Fruit fly (Drosophila melanogaster): ENCODE data around the gene CG1792.

CG1792 gene

dm6 chr3R:31592256-31592879, 23.7 kb upstream of the CG1792 start, which contains the start of gene CG1774 (continued):
- TF ChIP-seq CG31224 (GFP tag; IDR thresholded peaks at IDR 0.05) (peak; percentile 72), CG10543 (GFP tag; optimal IDR thresholded peaks at IDR 0.05) (peak; percentile 70), amos (GFP tag; IDR thresholded peaks at IDR 0.05; ENCODE audit: partially characterized antibody) (no peak), ase (GFP tag; IDR thresholded peaks at IDR 0.05) (peak; percentile 43; the same call in 1 of the 3 replicates), Usf (GFP tag; optimal IDR thresholded peaks at IDR 0.05) (peak; percentile 35), Tbp (GFP tag; optimal IDR thresholded peaks at IDR 0.05) (no peak), CG11560 (tag; IDR thresholded peaks at IDR 0.05) (peak; percentile 52; the same call in 1 of the 3 replicates), CG11696 (GFP tag; IDR thresholded peaks at IDR 0.05) (no peak), Xrp1 (GFP tag; IDR thresholded peaks at IDR 0.05) (peak; percentile 74), CG15011 (GFP tag; optimal IDR thresholded peaks at IDR 0.05) (peak; percentile 70), CG11456 (GFP tag; IDR thresholded peaks at IDR 0.05) (peak; percentile 84), CG17612 (GFP tag; IDR thresholded peaks at IDR 0.05) (peak; percentile 53; the same call in 1 of the 2 replicates), CG18262 (tag; optimal IDR thresholded peaks at IDR 0.05) (peak; percentile 66), PHDP (tag; optimal IDR thresholded peaks at IDR 0.05) (peak; percentile 86), ac (GFP tag; optimal IDR thresholded peaks at IDR 0.05) (no peak), ewg (GFP tag; optimal IDR thresholded peaks at IDR 0.05) (peak; percentile 39), CG2678 (tag; optimal IDR thresholded peaks at IDR 0.05) (peak; percentile 91), CG1647 (GFP tag; optimal IDR thresholded peaks at IDR 0.05) (peak; percentile 68), pan (optimal IDR thresholded peaks at IDR 0.05) (no peak), pan (GFP tag; optimal IDR thresholded peaks at IDR 0.05 in 1 of 2, IDR thresholded peaks at IDR 0.05 in 1 of 2) (peak in 1 of 2 experiments; percentile 80), CG12071 (GFP tag; optimal IDR thresholded peaks at IDR 0.05) (peak; percentile 72), CG33557 (GFP tag; optimal IDR thresholded peaks at IDR 0.05) (no peak), nerfin-2 (GFP tag; IDR thresholded peaks at IDR 0.05; ENCODE audit: partially characterized antibody) (no peak), gcm2 (GFP tag; optimal IDR thresholded peaks at IDR 0.05) (peak; percentile 1), Bgb (GFP tag; IDR thresholded peaks at IDR 0.05; ENCODE audit: partially characterized antibody) (no peak), so (GFP tag; IDR thresholded peaks at IDR 0.05) (peak; percentile 47; the same call in 1 of the 3 replicates), CG8290 (GFP tag; optimal IDR thresholded peaks at IDR 0.05) (no peak), CG8290 (tag; optimal IDR thresholded peaks at IDR 0.05) (peak in 1 of 2 experiments; percentile 94), trh (GFP tag; optimal IDR thresholded peaks at IDR 0.05) (no peak), knrl (GFP tag; IDR thresholded peaks at IDR 0.05; ENCODE audit: partially characterized antibody) (no peak), CG31365 (tag; optimal IDR thresholded peaks at IDR 0.05) (no peak), CG11398 (GFP tag; optimal IDR thresholded peaks at IDR 0.05) (peak; percentile 34), br (optimal IDR thresholded peaks at IDR 0.05) (no peak), CHES-1-like (GFP tag; optimal IDR thresholded peaks at IDR 0.05) (peak; percentile 82), ranshi (GFP tag; IDR thresholded peaks at IDR 0.05) (peak; percentile 75), CG2202 (tag; optimal IDR thresholded peaks at IDR 0.05) (no peak), Ssrp (tag; optimal IDR thresholded peaks at IDR 0.05) (peak; percentile 50), NC2β (GFP tag; optimal IDR thresholded peaks at IDR 0.05) (peak; percentile 52), Nf-YA (GFP tag; IDR thresholded peaks at IDR 0.05) (peak; percentile 44; the same call in 1 of the 2 replicates), sug (tag; optimal IDR thresholded peaks at IDR 0.05) (peak; percentile 74), D19B (GFP tag; optimal IDR thresholded peaks at IDR 0.05) (peak; percentile 67), dan (GFP tag; IDR thresholded peaks at IDR 0.05) (no peak), bigmax (GFP tag; optimal IDR thresholded peaks at IDR 0.05) (no peak), emc (GFP tag; optimal IDR thresholded peaks at IDR 0.05) (peak; percentile 66), CG16779 (GFP tag; IDR thresholded peaks at IDR 0.05) (peak; percentile 71; the same call in 1 of the 2 replicates), HHEX (GFP tag; optimal IDR thresholded peaks at IDR 0.05) (peak; percentile 81), twi (tag; optimal IDR thresholded peaks at IDR 0.05) (no peak), sim (GFP tag; IDR thresholded peaks at IDR 0.05) (no peak), sd (tag; optimal IDR thresholded peaks at IDR 0.05) (peak; percentile 51), CG16863 (GFP tag; optimal IDR thresholded peaks at IDR 0.05) (peak; percentile 62), CG6765 (GFP tag; optimal IDR thresholded peaks at IDR 0.05) (peak; percentile 76), CTCF (GFP tag; optimal IDR thresholded peaks at IDR 0.05) (no peak)

All from whole organism, embryonic.